Fruit fly (Drosophila melanogaster) whole organism, wandering third instar larva: ENCODE results near the gene CG34265.
A peak's percentile ranks its signal among the peaks of the same experiment; 100 is the strongest.

Experiments
- Abd-B ChIP-seq: fragments of >200 bp; optimal IDR thresholded peaks from 2 replicates; lab custom pipeline; 2017; ENCODE audit warnings: missing biosample characterization, missing genetic modification characterization
- CG32264 ChIP-seq: fragments of 200-800 bp; sonication (Bioruptor generic); optimal IDR thresholded peaks from 2 replicates; lab custom pipeline; 2016; ENCODE audit warnings: missing biosample characterization, missing genetic modification characterization
- CG9705 ChIP-seq: fragments of 200-800 bp; sonication (Bioruptor generic); optimal IDR thresholded peaks from 2 replicates; lab custom pipeline; 2018; ENCODE audit warnings: missing biosample characterization, mild to moderate bottlenecking, missing genetic modification characterization
- CrebA ChIP-seq: fragments of 200-800 bp; sonication (Bioruptor generic); optimal IDR thresholded peaks from 2 replicates; lab custom pipeline; 2016; ENCODE audit warnings: missing biosample characterization, mild to moderate bottlenecking, missing genetic modification characterization, borderline replicate concordance
- Dfd ChIP-seq: fragments of >200 bp; optimal IDR thresholded peaks from 2 replicates; lab custom pipeline; 2017; ENCODE audit warnings: missing biosample characterization, missing genetic modification characterization
- Dif ChIP-seq: fragments of 200-275, 200-300 bp; sonication (Bioruptor generic); optimal IDR thresholded peaks from 2 replicates; lab custom pipeline; 2018; ENCODE audit warnings: missing biosample characterization, missing genetic modification characterization; ENCODE audit not compliant: partially characterized antibody
- GATAd ChIP-seq: sonication (Bioruptor generic); optimal IDR thresholded peaks from 2 replicates; lab custom pipeline; 2016; ENCODE audit warnings: missing biosample characterization, missing genetic modification characterization
- HLH106 ChIP-seq: fragments of 200-800 bp; optimal IDR thresholded peaks from 3 replicates; lab custom pipeline; 2019; ENCODE audit warnings: missing biosample characterization, mild to moderate bottlenecking, missing genetic modification characterization, moderate library complexity
- Hnf4 ChIP-seq: fragments of 200-800 bp; sonication (Bioruptor generic); optimal IDR thresholded peaks from 2 replicates; lab custom pipeline; 2016; ENCODE audit warnings: missing biosample characterization, mild to moderate bottlenecking, missing genetic modification characterization
- Hr78 ChIP-seq: fragments of >200 bp; optimal IDR thresholded peaks from 2 replicates; lab custom pipeline; 2017; ENCODE audit warnings: missing biosample characterization, missing genetic modification characterization
- Hr83 ChIP-seq: fragments of 200-300 bp; sonication (Bioruptor generic); optimal IDR thresholded peaks from 2 replicates; lab custom pipeline; 2016; ENCODE audit warnings: missing biosample characterization, mild to moderate bottlenecking, missing genetic modification characterization, moderate library complexity; ENCODE audit not compliant: poor library complexity, severe bottlenecking
- Jra ChIP-seq: sonication (Bioruptor generic); optimal IDR thresholded peaks from 2 replicates; lab custom pipeline; 2016; ENCODE audit warnings: missing biosample characterization, missing genetic modification characterization
- Mio ChIP-seq: sonication (Bioruptor generic); optimal IDR thresholded peaks from 2 replicates; lab custom pipeline; 2016; ENCODE audit warnings: missing biosample characterization, missing genetic modification characterization
- Myc ChIP-seq: fragments of >200 bp; optimal IDR thresholded peaks from 2 replicates; lab custom pipeline; 2017
- N ChIP-seq: fragments of >200 bp; optimal IDR thresholded peaks from 2 replicates; lab custom pipeline; 2018; ENCODE audit warnings: missing biosample characterization, missing external identifiers, missing genetic modification characterization
- OdsH ChIP-seq: fragments of 200-800 bp; sonication (Bioruptor generic); optimal IDR thresholded peaks from 2 replicates; lab custom pipeline; 2016; ENCODE audit warnings: missing biosample characterization, mild to moderate bottlenecking, missing genetic modification characterization
- Rel ChIP-seq, 2 experiments: fragments of 200-800 bp; sonication (Bioruptor generic) in 1 of 2; optimal IDR thresholded peaks; 2 replicates in 1 of 2; 3 replicates in 1 of 2; lab custom pipeline; 2016 to 2019; ENCODE audit warnings: mild to moderate bottlenecking in 2 of 2, missing biosample characterization in 2 of 2, missing genetic modification characterization in 2 of 2, moderate library complexity in 1 of 2
- Sp1 ChIP-seq: fragments of 200-800 bp; sonication (Bioruptor generic); optimal IDR thresholded peaks from 3 replicates; lab custom pipeline; 2019; ENCODE audit warnings: missing biosample characterization, mild to moderate bottlenecking, missing genetic modification characterization, moderate library complexity
- Vsx2 ChIP-seq: fragments of 200-300, 225-300 bp; sonication (Bioruptor generic); optimal IDR thresholded peaks from 2 replicates; lab custom pipeline; 2018; ENCODE audit warnings: missing biosample characterization, missing genetic modification characterization; ENCODE audit not compliant: partially characterized antibody
- br ChIP-seq: fragments of 200-800 bp; sonication (Bioruptor generic); optimal IDR thresholded peaks from 2 replicates; lab custom pipeline; 2016; ENCODE audit warnings: missing biosample characterization, missing genetic modification characterization
- brk ChIP-seq: fragments of 200-800 bp; sonication (Bioruptor generic); optimal IDR thresholded peaks from 2 replicates; lab custom pipeline; 2016; ENCODE audit warnings: missing biosample characterization, mild to moderate bottlenecking, missing genetic modification characterization
- dl ChIP-seq, 2 experiments: fragments of 175-275, 200-275 bp in 1 of 2; fragments of 200-275 bp in 1 of 2; sonication (Bioruptor generic); optimal IDR thresholded peaks; lab custom pipeline; 2018; ENCODE audit warnings: mild to moderate bottlenecking in 2 of 2, missing biosample characterization in 2 of 2, missing genetic modification characterization in 2 of 2, moderate library complexity in 2 of 2; ENCODE audit not compliant: partially characterized antibody in 2 of 2, insufficient read depth in 1 of 2
- dmrt93B ChIP-seq: fragments of 200-800 bp; sonication (Bioruptor generic); optimal IDR thresholded peaks from 2 replicates; lab custom pipeline; 2018; ENCODE audit warnings: missing biosample characterization, mild to moderate bottlenecking, missing genetic modification characterization
- dsf ChIP-seq: sonication (Bioruptor generic); optimal IDR thresholded peaks from 2 replicates; lab custom pipeline; 2016; ENCODE audit warnings: missing biosample characterization, missing genetic modification characterization, borderline replicate concordance
- ey ChIP-seq: fragments of 200-800 bp; sonication (Bioruptor generic); optimal IDR thresholded peaks from 2 replicates; lab custom pipeline; 2016; ENCODE audit warnings: missing biosample characterization, missing genetic modification characterization
- foxo ChIP-seq, 2 experiments: fragments of 200-800 bp; sonication (Bioruptor generic); optimal IDR thresholded peaks; 2 replicates in 1 of 2; 3 replicates in 1 of 2; lab custom pipeline; 2016 to 2017; ENCODE audit warnings: missing biosample characterization in 2 of 2, missing genetic modification characterization in 2 of 2
- fru ChIP-seq: fragments of 200-800 bp; sonication (Bioruptor generic); optimal IDR thresholded peaks from 3 replicates; lab custom pipeline; 2016; ENCODE audit warnings: missing biosample characterization, mild to moderate bottlenecking, missing genetic modification characterization
- h ChIP-seq: fragments of 200-800 bp; sonication (Bioruptor generic); optimal IDR thresholded peaks from 3 replicates; lab custom pipeline; 2016; ENCODE audit warnings: missing biosample characterization, mild to moderate bottlenecking, missing genetic modification characterization
- jim ChIP-seq: fragments of 175-275, 200-325 bp; sonication (Bioruptor generic); optimal IDR thresholded peaks from 2 replicates; lab custom pipeline; 2016; ENCODE audit warnings: missing biosample characterization, mild to moderate bottlenecking, missing genetic modification characterization
- lola ChIP-seq: fragments of >200 bp; optimal IDR thresholded peaks from 2 replicates; lab custom pipeline; 2017; ENCODE audit warnings: missing biosample characterization, missing genetic modification characterization
- pan ChIP-seq: fragments of >200 bp; optimal IDR thresholded peaks from 2 replicates; lab custom pipeline; 2017
- psq ChIP-seq: fragments of 200-800 bp; sonication (Bioruptor generic); optimal IDR thresholded peaks from 3 replicates; lab custom pipeline; 2017; ENCODE audit warnings: missing biosample characterization, mild to moderate bottlenecking, missing genetic modification characterization, moderate library complexity
- rgr ChIP-seq: fragments of 200-800 bp; sonication (Bioruptor generic); optimal IDR thresholded peaks from 3 replicates; lab custom pipeline; 2016; ENCODE audit warnings: missing biosample characterization, mild to moderate bottlenecking, missing genetic modification characterization
- sage ChIP-seq: fragments of 200-800 bp; sonication (Bioruptor generic); optimal IDR thresholded peaks from 2 replicates; lab custom pipeline; 2016; ENCODE audit warnings: missing biosample characterization, mild to moderate bottlenecking, missing genetic modification characterization
- sv ChIP-seq: fragments of 200-800 bp; sonication (Bioruptor generic); optimal IDR thresholded peaks from 3 replicates; lab custom pipeline; 2016; ENCODE audit warnings: missing biosample characterization, missing genetic modification characterization
- tai ChIP-seq: sonication (Bioruptor generic); optimal IDR thresholded peaks from 2 replicates; lab custom pipeline; 2016; ENCODE audit warnings: missing biosample characterization, missing genetic modification characterization
- usp ChIP-seq: fragments of >200 bp; optimal IDR thresholded peaks from 2 replicates; lab custom pipeline; 2017; ENCODE audit warnings: missing biosample characterization, missing genetic modification characterization
- woc ChIP-seq: sonication (Bioruptor generic); optimal IDR thresholded peaks from 2 replicates; lab custom pipeline; 2016; ENCODE audit warnings: missing biosample characterization, mild to moderate bottlenecking, missing genetic modification characterization

Gene CG34265

dm6 chr3L:3246378-3247129 is 21.7 kb upstream of the CG34265 start:
- TF ChIP-seq GATAd (GFP tag; lab: Kevin White, UChicago) (peak; percentile 25), sv (GFP tag; lab: Kevin White, UChicago) (no peak), rgr (GFP tag; lab: Kevin White, UChicago) (peak; percentile 88), tai (GFP tag; lab: Kevin White, UChicago) (peak; percentile 80), fru (peak; percentile 96), woc (GFP tag; lab: Kevin White, UChicago) (peak; percentile 86), Abd-B (GFP tag; lab: Kevin White, UChicago) (no peak), Hr78 (GFP tag; lab: Kevin White, UChicago) (no peak), Sp1 (peak; percentile 99), ey (peak; percentile 96), brk (GFP tag; lab: Kevin White, UChicago) (peak; percentile 89), Mio (no peak), Dif (GFP tag; lab: Kevin White, UChicago) (peak; percentile 61), OdsH (GFP tag; lab: Kevin White, UChicago) (peak; percentile 85), CG32264 (peak; percentile 82), jim (GFP tag; lab: Kevin White, UChicago) (peak; percentile 99), Dfd (GFP tag; lab: Kevin White, UChicago) (no peak), sage (peak; percentile 97), foxo (GFP tag; optimal IDR thresholded peaks at IDR 0.05; lab: Kevin White, UChicago) (peak; percentile 74 to 95), pan (no peak), usp (GFP tag; lab: Kevin White, UChicago) (no peak), Vsx2 (GFP tag; lab: Kevin White, UChicago) (no peak), dmrt93B (GFP tag; lab: Kevin White, UChicago) (peak; percentile 73), dsf (GFP tag; lab: Kevin White, UChicago) (no peak), CG9705 (peak; percentile 69), h (GFP tag; lab: Kevin White, UChicago) (peak; percentile 89), psq (GFP tag; lab: Kevin White, UChicago) (peak; percentile 87), Jra (GFP tag; lab: Kevin White, UChicago) (peak; percentile 89), Rel (GFP tag; optimal IDR thresholded peaks at IDR 0.05; lab: Kevin White, UChicago) (peak; percentile 100), Rel (tag; optimal IDR thresholded peaks at IDR 0.05; lab: Kevin White, UChicago) (peak; percentile 91), HLH106 (tag; lab: Kevin White, UChicago) (peak; percentile 90), Myc (lab: Kevin White, UChicago) (no peak), br (peak; percentile 90), Hr83 (GFP tag; lab: Kevin White, UChicago) (peak; percentile 63), CrebA (peak; percentile 99), dl (GFP tag; optimal IDR thresholded peaks at IDR 0.05; lab: Kevin White, UChicago; ENCODE audit: insufficient read depth in 1 of 2, partially characterized antibody in 2 of 2) (peak; percentile 32 to 59), N (GFP tag; lab: Kevin White, UChicago) (no peak), Hnf4 (peak; percentile 58), lola (GFP tag; lab: Kevin White, UChicago) (no peak)
